Worm (Caenorhabditis elegans) whole organism, L2 larva: ENCODE results near the gene fbxb-102.
A peak's percentile ranks its signal among the peaks of the same experiment; 100 is the strongest.

Experiments
- C34F6.9 ChIP-seq: fragments of 150-350 bp; optimal IDR thresholded peaks from 2 replicates; lab custom pipeline; 2014; ENCODE audit warnings: missing biosample characterization, missing genetic modification characterization
- R02D3.7 ChIP-seq: fragments of 150-350 bp; optimal IDR thresholded peaks from 2 replicates; lab custom pipeline; 2014; ENCODE audit warnings: missing biosample characterization, missing genetic modification characterization
- alr-1 ChIP-seq: fragments of 150-350 bp; optimal IDR thresholded peaks from 2 replicates; lab custom pipeline; 2014; ENCODE audit warnings: missing biosample characterization, missing genetic modification characterization
- aly-2 ChIP-seq: fragments of 150-350 bp; optimal IDR thresholded peaks from 2 replicates; lab custom pipeline; 2014; ENCODE audit warnings: missing biosample characterization, missing genetic modification characterization
- ama-1 ChIP-seq: fragments of 150-350 bp; optimal IDR thresholded peaks from 2 replicates; lab custom pipeline; 2018; ENCODE audit warnings: inconsistent platforms
- ceh-16 ChIP-seq: fragments of 150-350 bp; optimal IDR thresholded peaks from 2 replicates; lab custom pipeline; 2014; ENCODE audit warnings: missing biosample characterization, missing genetic modification characterization
- ceh-82 ChIP-seq: fragments of 150-350 bp; optimal IDR thresholded peaks from 2 replicates; lab custom pipeline; 2014; ENCODE audit warnings: missing biosample characterization, missing genetic modification characterization
- crh-2 ChIP-seq: sonication (generic microtip); optimal IDR thresholded peaks from 2 replicates; lab custom pipeline; 2017; ENCODE audit warnings: missing biosample characterization, missing genetic modification characterization
- dmd-4 ChIP-seq: sonication (generic microtip); optimal IDR thresholded peaks from 2 replicates; lab custom pipeline; 2017; ENCODE audit warnings: missing biosample characterization, missing genetic modification characterization
- egl-27 ChIP-seq: sonication (generic microtip); optimal IDR thresholded peaks from 3 replicates; lab custom pipeline; 2017; ENCODE audit warnings: missing biosample characterization, missing genetic modification reagents, missing genetic modification characterization
- elt-3 ChIP-seq: sonication (generic microtip); optimal IDR thresholded peaks from 2 replicates; lab custom pipeline; 2017; ENCODE audit warnings: missing biosample characterization, missing genetic modification characterization
- fos-1 ChIP-seq: fragments of 150-350 bp; optimal IDR thresholded peaks from 2 replicates; lab custom pipeline; 2014; ENCODE audit warnings: missing biosample characterization, missing genetic modification characterization
- lin-11 ChIP-seq: fragments of 150-350 bp; sonication (generic microtip); optimal IDR thresholded peaks from 2 replicates; lab custom pipeline; 2014; ENCODE audit warnings: missing biosample characterization, missing genetic modification characterization, inconsistent platforms, mixed read lengths
- lin-13 ChIP-seq: fragments of 150-350 bp; optimal IDR thresholded peaks from 2 replicates; lab custom pipeline; 2014; ENCODE audit warnings: missing biosample characterization, missing genetic modification reagents, missing genetic modification characterization
- lin-39 ChIP-seq: fragments of 150-350 bp; optimal IDR thresholded peaks from 2 replicates; lab custom pipeline; 2014; ENCODE audit warnings: missing biosample characterization, missing genetic modification reagents, missing genetic modification characterization
- lsy-2 ChIP-seq, 2 experiments: fragments of 150-350 bp in 1 of 2; sonication (generic microtip) in 1 of 2; optimal IDR thresholded peaks; 2 replicates each; lab custom pipeline; 2014 to 2017; ENCODE audit warnings: missing biosample characterization in 2 of 2, missing genetic modification characterization in 2 of 2
- mab-5 ChIP-seq: fragments of 150-350 bp; optimal IDR thresholded peaks from 2 replicates; lab custom pipeline; 2014; ENCODE audit warnings: missing biosample characterization, missing genetic modification characterization
- mbf-1 ChIP-seq: sonication (generic microtip); optimal IDR thresholded peaks from 2 replicates; lab custom pipeline; 2017; ENCODE audit warnings: missing biosample characterization, missing genetic modification characterization
- mdl-1 ChIP-seq, 2 experiments: fragments of 150-350 bp in 1 of 2; sonication (generic microtip) in 1 of 2; optimal IDR thresholded peaks; 2 replicates each; lab custom pipeline; 2017; ENCODE audit warnings: missing biosample characterization in 2 of 2, missing genetic modification characterization in 2 of 2
- nhr-10 ChIP-seq: sonication (generic microtip); optimal IDR thresholded peaks from 2 replicates; lab custom pipeline; 2017; ENCODE audit warnings: missing biosample characterization, missing genetic modification characterization
- nhr-11 ChIP-seq: fragments of 150-350 bp; optimal IDR thresholded peaks from 2 replicates; lab custom pipeline; 2014; ENCODE audit warnings: missing biosample characterization, missing genetic modification characterization
- nhr-12 ChIP-seq: fragments of 150-350 bp; optimal IDR thresholded peaks from 2 replicates; lab custom pipeline; 2014; ENCODE audit warnings: missing biosample characterization, missing genetic modification characterization
- nhr-129 ChIP-seq: fragments of 150-350 bp; optimal IDR thresholded peaks from 2 replicates; lab custom pipeline; 2014; ENCODE audit warnings: missing biosample characterization, missing genetic modification characterization
- nhr-21 ChIP-seq: fragments of 150-350 bp; optimal IDR thresholded peaks from 2 replicates; lab custom pipeline; 2014; ENCODE audit warnings: missing biosample characterization, missing genetic modification characterization
- nhr-23 ChIP-seq: fragments of 150-350 bp; optimal IDR thresholded peaks from 2 replicates; lab custom pipeline; 2014; ENCODE audit warnings: missing biosample characterization, missing genetic modification reagents, missing genetic modification characterization
- nhr-237 ChIP-seq: fragments of 150-350 bp; optimal IDR thresholded peaks from 2 replicates; lab custom pipeline; 2014; ENCODE audit warnings: missing biosample characterization, missing genetic modification characterization
- nhr-6 ChIP-seq: fragments of 150-350 bp; optimal IDR thresholded peaks from 2 replicates; lab custom pipeline; 2014; ENCODE audit warnings: missing biosample characterization, missing genetic modification characterization
- peb-1 ChIP-seq: fragments of 150-350 bp; optimal IDR thresholded peaks from 2 replicates; lab custom pipeline; 2014; ENCODE audit warnings: missing biosample characterization, missing genetic modification characterization
- sem-4 ChIP-seq: fragments of 150-350 bp; optimal IDR thresholded peaks from 2 replicates; lab custom pipeline; 2014; ENCODE audit warnings: missing biosample characterization, missing genetic modification reagents, missing genetic modification characterization
- sma-3 ChIP-seq: sonication (generic microtip); optimal IDR thresholded peaks from 2 replicates; lab custom pipeline; 2016; ENCODE audit warnings: missing genetic modification reagents, missing genetic modification characterization, missing compliant biosample characterization
- sma-9 ChIP-seq, 2 experiments: fragments of 150-350 bp in 1 of 2; sonication (generic microtip) in 1 of 2; optimal IDR thresholded peaks; 2 replicates each; lab custom pipeline; 2014 to 2016; ENCODE audit warnings: missing genetic modification characterization in 2 of 2, mild to moderate bottlenecking in 1 of 2, missing biosample characterization in 1 of 2, missing compliant biosample characterization in 1 of 2, missing genetic modification reagents in 1 of 2, moderate library complexity in 1 of 2
- unc-55 ChIP-seq: fragments of 150-350 bp; sonication (generic microtip); optimal IDR thresholded peaks from 3 replicates; lab custom pipeline; 2014; ENCODE audit warnings: missing biosample characterization, missing genetic modification reagents, missing genetic modification characterization
- unc-62 ChIP-seq: fragments of 150-350 bp; optimal IDR thresholded peaks from 2 replicates; lab custom pipeline; 2014; ENCODE audit warnings: missing biosample characterization, missing genetic modification reagents, missing genetic modification characterization
- ztf-1 ChIP-seq: fragments of 200-800 bp; sonication (Bioruptor generic); conservative IDR thresholded peaks from 2 replicates; pipeline ENCODE4 v1.3.6; 2022; ENCODE audit warnings: missing genetic modification characterization, missing compliant biosample characterization
- ztf-11 ChIP-seq: sonication (generic microtip); optimal IDR thresholded peaks from 2 replicates; lab custom pipeline; 2017; ENCODE audit warnings: missing biosample characterization, missing genetic modification characterization
- ztf-4 ChIP-seq: fragments of 150-350 bp; optimal IDR thresholded peaks from 2 replicates; lab custom pipeline; 2014; ENCODE audit warnings: missing biosample characterization, missing genetic modification characterization

The fbxb-102 gene

ce11 chrII:12494556-12495131, 11.9 kb downstream of the fbxb-102 start, which contains the start of gene col-85 (continued):
- no peak for TF ChIP-seq mbf-1 (tag; lab: Kevin White, UChicago)
- TF ChIP-seq fos-1 (tag; lab: Kevin White, UChicago) = peak; percentile 49
- no peak for TF ChIP-seq R02D3.7 (tag; lab: Kevin White, UChicago)
- peak; percentile 8 for TF ChIP-seq nhr-11
- no peak for TF ChIP-seq nhr-237 (tag; lab: Kevin White, UChicago)
- TF ChIP-seq peb-1 (tag; lab: Kevin White, UChicago) = no peak
- TF ChIP-seq alr-1 (tag; lab: Kevin White, UChicago) = no peak
- TF ChIP-seq unc-62 (GFP tag; lab: Kevin White, UChicago) = no peak
- no peak for TF ChIP-seq ama-1 (lab: Kevin White, UChicago)
- no peak for TF ChIP-seq nhr-10
- no peak for TF ChIP-seq ceh-16
- no peak for TF ChIP-seq ztf-4 (tag; lab: Kevin White, UChicago)
- TF ChIP-seq dmd-4 (tag; lab: Kevin White, UChicago) = no peak

- TF ChIP-seq mab-5 (tag; lab: Kevin White, UChicago) = no peak
- no peak for TF ChIP-seq ztf-1 (GFP tag; lab: Robert Waterston, UW)
- no peak for TF ChIP-seq unc-62 (GFP tag; lab: Kevin White, UChicago)
- no peak for TF ChIP-seq crh-2 (tag; lab: Kevin White, UChicago)
- TF ChIP-seq ama-1 (lab: Kevin White, UChicago) = no peak
- TF ChIP-seq ceh-82 (tag; lab: Kevin White, UChicago) = no peak
- TF ChIP-seq R02D3.7 (tag; lab: Kevin White, UChicago) = no peak
- no peak for TF ChIP-seq sma-3
- no peak for TF ChIP-seq ztf-4 (tag; lab: Kevin White, UChicago)
- no peak for TF ChIP-seq lin-39 (tag; lab: Kevin White, UChicago)
- no peak for TF ChIP-seq sem-4 (tag; lab: Kevin White, UChicago)
- TF ChIP-seq ztf-11 (tag; lab: Kevin White, UChicago) = no peak
Measured at ce11 chrII:12496981-12497380, 14.3 kb downstream of the fbxb-102 start, which contains the start of gene T21B4.3. Gene T21B4.3 (minus strand): TSS chrII:12497081.

DNA sequence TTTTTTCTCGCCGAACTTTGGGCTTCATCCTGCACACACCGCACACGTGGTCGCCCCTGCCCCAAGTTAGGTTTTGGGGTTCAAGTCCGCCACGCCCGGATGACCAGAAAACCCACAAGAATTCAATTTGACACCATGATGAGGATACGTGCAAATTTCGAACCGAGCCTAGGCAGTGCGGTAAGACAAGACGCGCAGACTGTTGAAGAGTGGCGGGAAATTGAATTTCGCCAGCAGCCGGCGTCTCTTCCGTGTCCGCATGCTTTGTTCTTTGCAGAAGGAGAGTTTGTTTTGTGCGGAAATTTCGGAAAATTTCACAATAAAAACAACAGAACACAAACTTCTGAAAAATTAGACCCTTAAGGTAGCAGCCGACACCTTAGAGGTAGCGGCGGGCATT, 17.2 kb downstream of the fbxb-102 start:
- TF ChIP-seq nhr-10 = no peak
- TF ChIP-seq elt-3 (tag; lab: Kevin White, UChicago) = no peak
- TF ChIP-seq ztf-4 (tag; lab: Kevin White, UChicago) = no peak
- TF ChIP-seq lsy-2 (tag; optimal IDR thresholded peaks at IDR 0.05; lab: Kevin White, UChicago) = no peak
- no peak for TF ChIP-seq dmd-4 (tag; lab: Kevin White, UChicago)
- TF ChIP-seq nhr-21 (tag; lab: Kevin White, UChicago) = no peak
- TF ChIP-seq fos-1 (tag; lab: Kevin White, UChicago) = no peak
- no peak for TF ChIP-seq nhr-6 (tag; lab: Kevin White, UChicago)
- TF ChIP-seq lin-11 (tag; lab: Kevin White, UChicago) = no peak

- TF ChIP-seq nhr-12 (tag; lab: Kevin White, UChicago) (no peak), mdl-1 (tag; optimal IDR thresholded peaks at IDR 0.05; lab: Kevin White, UChicago) (no peak)
Measured at ce11 chrII:12502784-12503183, 20.1 kb downstream of the fbxb-102 start, which contains the start of gene ador-1. Gene ador-1 (minus strand): TSS chrII:12502884.

DNA sequence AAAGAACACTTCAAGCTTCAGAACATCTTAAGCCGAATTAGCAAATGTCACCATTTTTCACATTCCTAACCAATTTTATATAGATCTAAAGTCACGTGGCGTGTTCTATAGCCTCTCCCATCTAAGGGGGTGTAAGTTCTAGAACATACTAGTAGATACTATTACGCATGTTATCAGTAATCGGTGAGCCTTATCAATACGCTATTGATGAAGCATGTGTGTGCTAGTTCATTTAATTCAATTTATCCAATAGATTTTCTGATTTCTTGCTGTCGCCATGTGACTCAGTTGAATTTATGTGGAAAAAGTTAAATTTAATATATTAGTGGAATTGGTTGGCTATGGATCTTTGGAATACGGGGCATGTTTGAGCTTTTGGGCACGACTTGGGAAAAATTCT, 23.8 kb downstream of the fbxb-102 start:
- TF ChIP-seq ztf-1 (GFP tag; lab: Robert Waterston, UW) (no peak), ztf-11 (tag; lab: Kevin White, UChicago) (no peak), lin-13 (GFP tag; lab: Kevin White, UChicago) (no peak), crh-2 (tag; lab: Kevin White, UChicago) (no peak), unc-55 (GFP tag; lab: Kevin White, UChicago) (no peak), lsy-2 (tag; optimal IDR thresholded peaks at IDR 0.05; lab: Kevin White, UChicago) (no peak), nhr-11 (no peak), unc-62 (GFP tag; lab: Kevin White, UChicago) (no peak), peb-1 (tag; lab: Kevin White, UChicago) (no peak), C34F6.9 (tag; lab: Kevin White, UChicago) (no peak), egl-27 (no peak), lin-39 (tag; lab: Kevin White, UChicago) (no peak), lin-11 (tag; lab: Kevin White, UChicago) (no peak), mbf-1 (tag; lab: Kevin White, UChicago) (no peak), nhr-23 (tag; lab: Kevin White, UChicago) (no peak), nhr-129 (no peak), sma-9 (GFP tag; optimal IDR thresholded peaks at IDR 0.05; lab: Kevin White, UChicago) (no peak), sma-9 (tag; optimal IDR thresholded peaks at IDR 0.05; lab: Kevin White, UChicago) (no peak), ceh-16 (no peak), aly-2 (tag; lab: Kevin White, UChicago) (no peak), nhr-12 (tag; lab: Kevin White, UChicago) (no peak)
